Worm (Caenorhabditis elegans) whole organism, dauer: ENCODE measurements around the gene mop-25.1.

Experiments
- unc-62 ChIP-seq: sonication (generic microtip); optimal IDR thresholded peaks from 2 replicates; lab custom pipeline; 2017; ENCODE audit warnings: missing biosample characterization, missing genetic modification reagents, missing genetic modification characterization

The mop-25.1 gene

ce11 chrX:4011919-4012318, at the start of gene mop-25.1:
mop-25.1 (plus strand) TSS chrX:4012219.
- TF ChIP-seq unc-62 (GFP tag; lab: Kevin White, UChicago): no peak

- TF ChIP-seq unc-62 (GFP tag; lab: Kevin White, UChicago): no peak
Observed at ce11 chrX:3966332-3966731, 45.7 kb upstream of the mop-25.1 start, which contains the start of gene C16B8.2. C16B8.2 (minus strand) TSS chrX:3966432.

- no peak for TF ChIP-seq unc-62 (GFP tag; lab: Kevin White, UChicago)
Observed at ce11 chrX:3968209-3968960, 43.6 kb upstream of the mop-25.1 start, which contains the start of gene C16B8.3. C16B8.3 (minus strand) TSS chrX:3968634.

- TF ChIP-seq unc-62 (GFP tag; lab: Kevin White, UChicago): no peak
Observed at ce11 chrX:3969353-3969752, 42.7 kb upstream of the mop-25.1 start.

ce11 chrX:3969980-3970403, 42.0 kb upstream of the mop-25.1 start:
- no peak for TF ChIP-seq unc-62 (GFP tag; lab: Kevin White, UChicago)

- no peak for TF ChIP-seq unc-62 (GFP tag; lab: Kevin White, UChicago)
Observed at ce11 chrX:3970786-3971185, 41.2 kb upstream of the mop-25.1 start.

- no peak for TF ChIP-seq unc-62 (GFP tag; lab: Kevin White, UChicago)
Observed at ce11 chrX:3973534-3973933, 38.5 kb upstream of the mop-25.1 start, which contains the start of gene C16B8.4. C16B8.4 (minus strand) TSS chrX:3973634.

- no peak for TF ChIP-seq unc-62 (GFP tag; lab: Kevin White, UChicago)
Observed at ce11 chrX:3974160-3974559, 37.9 kb upstream of the mop-25.1 start.

ce11 chrX:3976755-3977154, 35.3 kb upstream of the mop-25.1 start:
- TF ChIP-seq unc-62 (GFP tag; lab: Kevin White, UChicago): no peak

ce11 chrX:3977271-3977670, 34.7 kb upstream of the mop-25.1 start:
- no peak for TF ChIP-seq unc-62 (GFP tag; lab: Kevin White, UChicago)

ce11 chrX:3979146-3979545, 32.9 kb upstream of the mop-25.1 start:
- no peak for TF ChIP-seq unc-62 (GFP tag; lab: Kevin White, UChicago)

ce11 chrX:3982370-3982769, 29.6 kb upstream of the mop-25.1 start:
- no peak for TF ChIP-seq unc-62 (GFP tag; lab: Kevin White, UChicago)

- no peak for TF ChIP-seq unc-62 (GFP tag; lab: Kevin White, UChicago)
Observed at ce11 chrX:3988575-3988974, 23.4 kb upstream of the mop-25.1 start.

ce11 chrX:3990495-3990894, 21.5 kb upstream of the mop-25.1 start:
- no peak for TF ChIP-seq unc-62 (GFP tag; lab: Kevin White, UChicago)

ce11 chrX:3990941-3991340, 21.1 kb upstream of the mop-25.1 start:
- TF ChIP-seq unc-62 (GFP tag; lab: Kevin White, UChicago): no peak

ce11 chrX:3991652-3992051, 20.4 kb upstream of the mop-25.1 start:
- no peak for TF ChIP-seq unc-62 (GFP tag; lab: Kevin White, UChicago)

ce11 chrX:3994418-3994817, 17.6 kb upstream of the mop-25.1 start:
- TF ChIP-seq unc-62 (GFP tag; lab: Kevin White, UChicago): no peak
